Fruit fly (Drosophila melanogaster) whole organism, prepupa: ENCODE data around the gene CG31897.

Experiments used
- CG16779 ChIP-seq: fragments of 200-800 bp; sonication (Bioruptor generic); optimal IDR thresholded peaks from 3 replicates; lab custom pipeline; 2017; ENCODE audit warnings: missing biosample characterization, mild to moderate bottlenecking, missing genetic modification characterization
- CG6163 ChIP-seq: fragments of 200-800 bp; sonication (Bioruptor generic); IDR thresholded peaks from 3 replicates; pipeline ENCODE4 v1.3.6; 2022; ENCODE audit warnings: missing biosample characterization, missing genetic modification characterization
- CG6276 ChIP-seq: fragments of 200-800 bp; sonication (Bioruptor generic); optimal IDR thresholded peaks from 2 replicates; lab custom pipeline; 2017; ENCODE audit warnings: missing biosample characterization, mild to moderate bottlenecking, missing genetic modification characterization
- CG7368 ChIP-seq: fragments of 200-800 bp; sonication (Bioruptor generic); optimal IDR thresholded peaks from 3 replicates; lab custom pipeline; 2016; ENCODE audit warnings: missing biosample characterization, missing genetic modification characterization
- CG8632 ChIP-seq: fragments of 200-800 bp; sonication (Bioruptor generic); optimal IDR thresholded peaks from 3 replicates; lab custom pipeline; 2016; ENCODE audit warnings: missing biosample characterization, missing genetic modification characterization
- Ets21C ChIP-seq: fragments of 200-800 bp; sonication (Bioruptor generic); optimal IDR thresholded peaks from 3 replicates; lab custom pipeline; 2016; ENCODE audit warnings: missing biosample characterization, missing genetic modification characterization
- Hr39 ChIP-seq: fragments of 200-800 bp; sonication (Bioruptor generic); optimal IDR thresholded peaks from 2 replicates; lab custom pipeline; 2016; ENCODE audit warnings: missing biosample characterization, missing genetic modification characterization
- Smox ChIP-seq: fragments of 200-800 bp; sonication (Bioruptor generic); optimal IDR thresholded peaks from 3 replicates; lab custom pipeline; 2016; ENCODE audit warnings: missing biosample characterization, missing genetic modification characterization
- Sox102F ChIP-seq: fragments of 200-800 bp; sonication (Bioruptor generic); optimal IDR thresholded peaks from 2 replicates; lab custom pipeline; 2016; ENCODE audit warnings: missing biosample characterization, mild to moderate bottlenecking, missing genetic modification characterization
- Sox15 ChIP-seq: fragments of 200-800 bp; sonication (Bioruptor generic); optimal IDR thresholded peaks from 3 replicates; lab custom pipeline; 2016; ENCODE audit warnings: missing biosample characterization, missing genetic modification characterization
- acj6 ChIP-seq: fragments of 200-800 bp; sonication (Bioruptor generic); optimal IDR thresholded peaks from 3 replicates; lab custom pipeline; 2016; ENCODE audit warnings: missing biosample characterization, missing genetic modification characterization
- dac ChIP-seq: fragments of 200-800 bp; sonication (Bioruptor generic); optimal IDR thresholded peaks from 2 replicates; lab custom pipeline; 2017; ENCODE audit warnings: missing biosample characterization, mild to moderate bottlenecking, missing genetic modification characterization
- net ChIP-seq: fragments of 200-800 bp; sonication (Bioruptor generic); optimal IDR thresholded peaks from 3 replicates; lab custom pipeline; 2016; ENCODE audit warnings: missing biosample characterization, missing genetic modification characterization
- ss ChIP-seq, 2 experiments: fragments of 200-800 bp; sonication (Bioruptor generic); optimal IDR thresholded peaks; 2 replicates in 1 of 2; 3 replicates in 1 of 2; lab custom pipeline; 2017 to 2018; ENCODE audit warnings: mild to moderate bottlenecking in 2 of 2, missing biosample characterization in 2 of 2, missing genetic modification characterization in 2 of 2, moderate library complexity in 1 of 2

dm6 chr2L:8423047-8423446 is 19.2 kb upstream of the CG31897 start:
- TF ChIP-seq Sox15 (GFP tag; lab: Kevin White, UChicago) (no peak), Ets21C (GFP tag; lab: Kevin White, UChicago) (no peak), Hr39 (no peak), CG6163 (no peak), CG6276 (GFP tag; lab: Kevin White, UChicago) (no peak), CG7368 (GFP tag; lab: Kevin White, UChicago) (no peak), net (no peak), CG16779 (no peak), ss (GFP tag; optimal IDR thresholded peaks at IDR 0.05; lab: Kevin White, UChicago) (no peak), CG8632 (GFP tag; lab: Kevin White, UChicago) (no peak), Smox (GFP tag; lab: Kevin White, UChicago) (no peak), dac (no peak), acj6 (no peak), Sox102F (GFP tag; lab: Kevin White, UChicago) (no peak)
